Fruit fly (Drosophila melanogaster): ENCODE results near the gene CG11085.

Gene CG11085

dm6 chrX:12633204-12633603, 17.1 kb downstream of the CG11085 start:
- TF ChIP-seq CG32121 (GFP tag; IDR thresholded peaks at IDR 0.05) = no peak
- TF ChIP-seq CG8301 (tag; optimal IDR thresholded peaks at IDR 0.05) = no peak
- no peak for TF ChIP-seq rn (GFP tag; IDR thresholded peaks at IDR 0.05)
- no peak for TF ChIP-seq Pif1A (GFP tag; optimal IDR thresholded peaks at IDR 0.05)
- no peak for TF ChIP-seq fd96Ca (GFP tag; IDR thresholded peaks at IDR 0.05)
- no peak for TF ChIP-seq CG4496 (GFP tag; IDR thresholded peaks at IDR 0.05)
- no peak for TF ChIP-seq EcR (GFP tag; optimal IDR thresholded peaks at IDR 0.05)
- no peak for TF ChIP-seq CG13204 (GFP tag; optimal IDR thresholded peaks at IDR 0.05)
- TF ChIP-seq CG34367 (tag; optimal IDR thresholded peaks at IDR 0.05) = no peak
- no peak for TF ChIP-seq CG9948 (tag; optimal IDR thresholded peaks at IDR 0.05)
- no peak for TF ChIP-seq CG17806 (tag; optimal IDR thresholded peaks at IDR 0.05)
- TF ChIP-seq CG8159 (tag; optimal IDR thresholded peaks at IDR 0.05) = no peak
- no peak for TF ChIP-seq CG12605 (GFP tag; IDR thresholded peaks at IDR 0.05)
- TF ChIP-seq D1 (tag; optimal IDR thresholded peaks at IDR 0.05) = no peak
- no peak for TF ChIP-seq CG14655 (GFP tag; optimal IDR thresholded peaks at IDR 0.05)
- TF ChIP-seq Ets98B (GFP tag; IDR thresholded peaks at IDR 0.05) = no peak
- no peak for TF ChIP-seq Snoo (tag; optimal IDR thresholded peaks at IDR 0.05)
- no peak for TF ChIP-seq CG15710 (tag; optimal IDR thresholded peaks at IDR 0.05)
- TF ChIP-seq CG10348 (GFP tag; IDR thresholded peaks at IDR 0.05) = no peak

dm6 chrX:12633992-12634391, 17.9 kb downstream of the CG11085 start:
- TF ChIP-seq CG34367 (tag; optimal IDR thresholded peaks at IDR 0.05) (no peak), CG17806 (tag; optimal IDR thresholded peaks at IDR 0.05) (no peak), CG9948 (tag; optimal IDR thresholded peaks at IDR 0.05) (no peak), Pif1B (GFP tag; optimal IDR thresholded peaks at IDR 0.05) (no peak), gl (tag; optimal IDR thresholded peaks at IDR 0.05) (no peak), CG8301 (tag; optimal IDR thresholded peaks at IDR 0.05) (no peak), CG32121 (GFP tag; IDR thresholded peaks at IDR 0.05) (no peak), EcR (GFP tag; optimal IDR thresholded peaks at IDR 0.05) (no peak), CG12605 (GFP tag; IDR thresholded peaks at IDR 0.05) (no peak), Ets98B (GFP tag; IDR thresholded peaks at IDR 0.05) (no peak), CG4496 (GFP tag; IDR thresholded peaks at IDR 0.05) (no peak), CG13204 (GFP tag; optimal IDR thresholded peaks at IDR 0.05) (no peak), CG15710 (tag; optimal IDR thresholded peaks at IDR 0.05) (no peak), rn (GFP tag; IDR thresholded peaks at IDR 0.05) (no peak)

- TF ChIP-seq D1 (tag; optimal IDR thresholded peaks at IDR 0.05) (no peak), CG8301 (tag; optimal IDR thresholded peaks at IDR 0.05) (no peak), CG13204 (GFP tag; optimal IDR thresholded peaks at IDR 0.05) (no peak), rn (GFP tag; IDR thresholded peaks at IDR 0.05) (no peak), CG34367 (tag; optimal IDR thresholded peaks at IDR 0.05) (no peak), Pif1A (GFP tag; optimal IDR thresholded peaks at IDR 0.05) (no peak), CG9948 (tag; optimal IDR thresholded peaks at IDR 0.05) (no peak)
Observed at dm6 chrX:12645361-12645760, 29.2 kb downstream of the CG11085 start.

dm6 chrX:12651613-12652012, 35.5 kb downstream of the CG11085 start:
- TF ChIP-seq Pif1A (GFP tag; optimal IDR thresholded peaks at IDR 0.05) (no peak), CG32121 (GFP tag; IDR thresholded peaks at IDR 0.05) (no peak), CG4496 (GFP tag; IDR thresholded peaks at IDR 0.05) (no peak), fd96Ca (GFP tag; IDR thresholded peaks at IDR 0.05) (no peak), CG8301 (tag; optimal IDR thresholded peaks at IDR 0.05) (no peak), CG15710 (tag; optimal IDR thresholded peaks at IDR 0.05) (no peak), rn (GFP tag; IDR thresholded peaks at IDR 0.05) (no peak), CG17806 (tag; optimal IDR thresholded peaks at IDR 0.05) (no peak), Snoo (tag; optimal IDR thresholded peaks at IDR 0.05) (no peak), EcR (GFP tag; optimal IDR thresholded peaks at IDR 0.05) (no peak), CG10348 (GFP tag; IDR thresholded peaks at IDR 0.05) (no peak), Pif1B (GFP tag; optimal IDR thresholded peaks at IDR 0.05) (no peak), CG14655 (GFP tag; optimal IDR thresholded peaks at IDR 0.05) (no peak), CG12605 (GFP tag; IDR thresholded peaks at IDR 0.05) (no peak), CG8159 (tag; optimal IDR thresholded peaks at IDR 0.05) (no peak), D1 (tag; optimal IDR thresholded peaks at IDR 0.05) (no peak)

- TF ChIP-seq CG10348 (GFP tag; IDR thresholded peaks at IDR 0.05) (no peak), CG8301 (tag; optimal IDR thresholded peaks at IDR 0.05) (no peak), CG8159 (tag; optimal IDR thresholded peaks at IDR 0.05) (peak; percentile 11), fd96Ca (GFP tag; IDR thresholded peaks at IDR 0.05) (peak; percentile 65; the same call in 2 of the 3 replicates), Ets98B (GFP tag; IDR thresholded peaks at IDR 0.05) (peak; percentile 58)
Observed at dm6 chrX:12653574-12653973, 37.5 kb downstream of the CG11085 start, which contains the start of gene CkIalpha. Gene CkIalpha, plus strand, starts transcription at chrX:12653626.

- TF ChIP-seq Pif1A (GFP tag; optimal IDR thresholded peaks at IDR 0.05) (peak; percentile 23), rn (GFP tag; IDR thresholded peaks at IDR 0.05) (no peak), Ets98B (GFP tag; IDR thresholded peaks at IDR 0.05) (no peak), CG14655 (GFP tag; optimal IDR thresholded peaks at IDR 0.05) (no peak), CG8159 (tag; optimal IDR thresholded peaks at IDR 0.05) (peak; percentile 17), D1 (tag; optimal IDR thresholded peaks at IDR 0.05) (no peak), EcR (GFP tag; optimal IDR thresholded peaks at IDR 0.05) (peak; percentile 44), CG34367 (tag; optimal IDR thresholded peaks at IDR 0.05) (no peak), CG4496 (GFP tag; IDR thresholded peaks at IDR 0.05) (0 out of 3 replicates have a peak, but pooled peaks have one; percentile 13), Pif1B (GFP tag; optimal IDR thresholded peaks at IDR 0.05) (no peak), CG8301 (tag; optimal IDR thresholded peaks at IDR 0.05) (peak; percentile 23), Snoo (tag; optimal IDR thresholded peaks at IDR 0.05) (peak; percentile 9), CG15710 (tag; optimal IDR thresholded peaks at IDR 0.05) (peak; percentile 10), CG12605 (GFP tag; IDR thresholded peaks at IDR 0.05) (no peak; the same call in 1 of the 2 replicates), CG10348 (GFP tag; IDR thresholded peaks at IDR 0.05) (no peak), CG13204 (GFP tag; optimal IDR thresholded peaks at IDR 0.05) (no peak), CG32121 (GFP tag; IDR thresholded peaks at IDR 0.05) (peak; percentile 53), gl (tag; optimal IDR thresholded peaks at IDR 0.05) (no peak), fd96Ca (GFP tag; IDR thresholded peaks at IDR 0.05) (peak; percentile 62; the same call in 1 of the 3 replicates)
Observed at dm6 chrX:12654288-12654729, 38.2 kb downstream of the CG11085 start.

Data from whole organism, pupa.